Worm (Caenorhabditis elegans) whole organism, early embryonic: ENCODE measurements around the gene M110.8.

Experiments used
- F13C5.2 ChIP-seq: sonication (generic microtip); optimal IDR thresholded peaks from 2 replicates; lab custom pipeline; 2017; ENCODE audit warnings: mild to moderate bottlenecking, missing genetic modification characterization, inconsistent platforms, missing compliant biosample characterization
- ceh-13 ChIP-seq: fragments of 200-800 bp; sonication (Bioruptor generic); optimal IDR thresholded peaks from 2 replicates; lab custom pipeline; 2018; ENCODE audit warnings: mild to moderate bottlenecking, missing genetic modification characterization, missing compliant biosample characterization
- hmbx-1 ChIP-seq: sonication (generic microtip); optimal IDR thresholded peaks from 2 replicates; lab custom pipeline; 2016; ENCODE audit warnings: mild to moderate bottlenecking, missing genetic modification characterization, missing compliant biosample characterization
- hnd-1 ChIP-seq: sonication (generic microtip); optimal IDR thresholded peaks from 2 replicates; lab custom pipeline; 2016; ENCODE audit warnings: missing genetic modification characterization, missing compliant biosample characterization
- pes-1 ChIP-seq: fragments of 200-800 bp; sonication (Bioruptor generic); IDR thresholded peaks from 2 replicates; pipeline ENCODE4 v1.3.6; 2022; ENCODE audit warnings: missing genetic modification reagents, missing genetic modification characterization, missing compliant biosample characterization

DNA sequence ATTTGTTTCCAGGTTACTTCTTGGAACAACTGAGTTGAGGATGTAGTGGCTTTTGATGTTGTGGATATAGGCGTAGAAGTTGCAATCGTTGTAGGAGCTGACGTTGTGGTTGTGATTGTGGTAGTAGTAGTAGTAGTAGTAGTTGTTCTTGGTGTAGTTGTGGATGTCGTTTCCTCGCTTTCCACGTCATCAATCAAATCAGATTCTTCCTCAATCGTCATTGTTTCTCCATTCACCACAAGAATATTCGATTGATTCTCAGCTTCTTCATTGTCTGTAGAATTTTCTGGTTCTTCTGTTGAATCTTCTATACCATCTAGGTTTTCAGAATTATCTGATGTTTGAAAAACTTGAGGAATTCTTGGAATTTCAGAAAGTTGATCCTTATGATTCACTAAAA, 30.8 kb downstream of the M110.8 start:
- TF ChIP-seq hnd-1 (tag; lab: Kevin White, UChicago) = no peak
- TF ChIP-seq ceh-13 (GFP tag; lab: Kevin White, UChicago) = no peak
- no peak for TF ChIP-seq pes-1 (GFP tag; lab: Robert Waterston, UW)
- TF ChIP-seq F13C5.2 (tag; lab: Kevin White, UChicago) = no peak
- no peak for TF ChIP-seq hmbx-1 (tag; lab: Kevin White, UChicago)
